Worm (Caenorhabditis elegans): ENCODE data around the gene Y57A10C.1.

ce11 chrII:12387980-12388379, 24.3 kb downstream of the Y57A10C.1 start, which contains the start of gene sre-41:
- TF ChIP-seq snpc-4 (GFP tag; optimal IDR thresholded peaks at IDR 0.05) (no peak), snpc-4 (tag; optimal IDR thresholded peaks at IDR 0.05) (no peak), madf-8 (GFP tag; conservative IDR thresholded peaks at IDR 0.05) (no peak), sea-2 (GFP tag; IDR thresholded peaks at IDR 0.05) (no peak), him-1 (tag; optimal IDR thresholded peaks at IDR 0.05) (no peak), ama-1 (optimal IDR thresholded peaks at IDR 0.05) (no peak), ama-1 (GFP tag; optimal IDR thresholded peaks at IDR 0.05) (no peak), chd-7 (tag; optimal IDR thresholded peaks at IDR 0.05) (no peak), ccch-3 (GFP tag; optimal IDR thresholded peaks at IDR 0.05) (no peak), hlh-26 (GFP tag; conservative IDR thresholded peaks at IDR 0.05) (no peak), unc-62 (GFP tag; optimal IDR thresholded peaks at IDR 0.05) (no peak), athp-1 (tag; optimal IDR thresholded peaks at IDR 0.05) (no peak), mcd-1 (GFP tag; IDR thresholded peaks at IDR 0.05) (no peak), B0019.2 (GFP tag; conservative IDR thresholded peaks at IDR 0.05) (no peak)
